Fruit fly (Drosophila melanogaster) whole organism, prepupa: ENCODE data around the gene DCTN1-p150.

Source experiments
- CG11762 ChIP-seq: fragments of 200-800 bp; sonication (Bioruptor generic); optimal IDR thresholded peaks from 3 replicates; lab custom pipeline; 2016; ENCODE audit warnings: missing biosample characterization, missing genetic modification characterization; ENCODE audit not compliant: insufficient read depth
- CG11902 ChIP-seq: fragments of 200-800 bp; sonication (Bioruptor generic); optimal IDR thresholded peaks from 3 replicates; lab custom pipeline; 2016; ENCODE audit warnings: missing biosample characterization, missing genetic modification characterization
- CG6276 ChIP-seq: fragments of 200-800 bp; sonication (Bioruptor generic); optimal IDR thresholded peaks from 2 replicates; lab custom pipeline; 2017; ENCODE audit warnings: missing biosample characterization, mild to moderate bottlenecking, missing genetic modification characterization
- Sox102F ChIP-seq: fragments of 200-800 bp; sonication (Bioruptor generic); optimal IDR thresholded peaks from 2 replicates; lab custom pipeline; 2016; ENCODE audit warnings: missing biosample characterization, mild to moderate bottlenecking, missing genetic modification characterization
- Sox15 ChIP-seq: fragments of 200-800 bp; sonication (Bioruptor generic); optimal IDR thresholded peaks from 3 replicates; lab custom pipeline; 2016; ENCODE audit warnings: missing biosample characterization, missing genetic modification characterization
- topi ChIP-seq: fragments of 200-800 bp; sonication (Bioruptor generic); optimal IDR thresholded peaks from 3 replicates; lab custom pipeline; 2016; ENCODE audit warnings: missing biosample characterization, missing genetic modification characterization

DNA sequence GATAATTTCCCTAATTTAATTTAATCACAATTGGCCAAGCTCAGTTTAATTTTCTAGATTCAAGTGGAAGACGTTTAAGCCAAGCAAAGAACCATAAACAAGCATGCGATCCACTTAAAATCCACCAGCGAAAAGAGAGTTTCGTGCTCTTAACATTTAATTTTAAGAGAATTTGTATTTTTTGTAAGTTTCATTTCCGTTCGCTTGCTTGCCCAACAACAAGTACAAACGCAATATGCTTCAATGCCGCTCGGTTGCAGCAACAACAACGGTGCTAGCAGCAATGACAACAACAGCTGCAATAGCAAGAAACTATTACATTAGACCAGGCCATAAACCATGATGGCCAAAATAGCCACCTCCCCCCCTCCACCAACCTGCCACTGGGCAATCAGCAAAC, 5.7 kb downstream of the DCTN1-p150 start:
- TF ChIP-seq topi, result no peak
- no peak for TF ChIP-seq Sox15 (GFP tag; lab: Kevin White, UChicago)
- TF ChIP-seq Sox102F (GFP tag; lab: Kevin White, UChicago), result no peak
- no peak for TF ChIP-seq CG11902 (GFP tag; lab: Kevin White, UChicago)
- TF ChIP-seq CG11762, result no peak
- TF ChIP-seq CG6276 (GFP tag; lab: Kevin White, UChicago), result no peak
